Worm (Caenorhabditis elegans): ENCODE data around the gene F43C11.8.

- TF ChIP-seq mcd-1 (GFP tag; IDR thresholded peaks at IDR 0.05): no peak
- TF ChIP-seq attf-5 (GFP tag; optimal IDR thresholded peaks at IDR 0.05): no peak
- no peak for TF ChIP-seq attf-6 (GFP tag; IDR thresholded peaks at IDR 0.05)
- TF ChIP-seq egrh-3 (GFP tag; IDR thresholded peaks at IDR 0.05): no peak
- TF ChIP-seq lin-35 (GFP tag; optimal IDR thresholded peaks at IDR 0.05): no peak
- no peak for TF ChIP-seq lin-54 (GFP tag; optimal IDR thresholded peaks at IDR 0.05)
- TF ChIP-seq zfh-2 (GFP tag; conservative IDR thresholded peaks at IDR 0.05): no peak
- TF ChIP-seq athp-1 (tag; optimal IDR thresholded peaks at IDR 0.05): no peak
- TF ChIP-seq xnd-1 (tag; optimal IDR thresholded peaks at IDR 0.05): no peak
Observed at ce11 chrII:2354476-2354875, 22.2 kb downstream of the F43C11.8 start, which contains the start of gene F43C11.2.

Measured in whole organism, young adult.